Worm (Caenorhabditis elegans) whole organism, young adult: ENCODE measurements around the gene sri-25.

Experiments used
- B0019.2 ChIP-seq: fragments of 200-800 bp; sonication (Bioruptor generic); conservative IDR thresholded peaks from 2 replicates; pipeline ENCODE4 v1.3.6; 2022; ENCODE audit warnings: missing genetic modification reagents, missing genetic modification characterization, missing compliant biosample characterization
- B0261.1 ChIP-seq: sonication (generic microtip); optimal IDR thresholded peaks from 2 replicates; lab custom pipeline; 2016; ENCODE audit warnings: mild to moderate bottlenecking, missing genetic modification characterization, moderate library complexity, missing compliant biosample characterization
- C06A6.2 ChIP-seq: fragments of 200-800 bp; sonication (Bioruptor generic); conservative IDR thresholded peaks from 2 replicates; pipeline ENCODE4 v1.3.6; 2022; ENCODE audit warnings: missing genetic modification characterization, missing compliant biosample characterization
- C17E4.6 ChIP-seq: fragments of 200-800 bp; sonication (Bioruptor generic); IDR thresholded peaks from 2 replicates; pipeline ENCODE4 v1.3.6; 2022; ENCODE audit warnings: missing genetic modification reagents, missing genetic modification characterization, missing compliant biosample characterization
- F10E7.11 ChIP-seq: sonication (generic microtip); optimal IDR thresholded peaks from 2 replicates; lab custom pipeline; 2017; ENCODE audit warnings: mild to moderate bottlenecking, missing genetic modification characterization, moderate library complexity, missing compliant biosample characterization
- F37B4.10 ChIP-seq: fragments of 200-800 bp; sonication (Bioruptor generic); IDR thresholded peaks from 2 replicates; pipeline ENCODE4 v1.3.6; 2022; ENCODE audit warnings: missing genetic modification characterization, missing compliant biosample characterization
- K11D2.4 ChIP-seq: fragments of 200-800 bp; sonication (Bioruptor generic); IDR thresholded peaks from 2 replicates; pipeline ENCODE4 v1.3.6; 2022; ENCODE audit warnings: missing genetic modification reagents, missing genetic modification characterization, missing compliant biosample characterization
- Y53F4B.3 ChIP-seq: fragments of 200-800 bp; sonication (Bioruptor generic); IDR thresholded peaks from 2 replicates; pipeline ENCODE4 v1.3.6; 2022; ENCODE audit warnings: missing genetic modification reagents, missing genetic modification characterization, missing compliant biosample characterization
- Y67H2A.10 ChIP-seq: fragments of 200-800 bp; sonication (Bioruptor generic); conservative IDR thresholded peaks from 2 replicates; pipeline ENCODE4 v1.3.6; 2022; ENCODE audit warnings: missing genetic modification reagents, missing genetic modification characterization, missing compliant biosample characterization
- Y79H2A.3 ChIP-seq: fragments of 200-800 bp; sonication (Bioruptor generic); conservative IDR thresholded peaks from 2 replicates; pipeline ENCODE4 v1.3.6; 2022; ENCODE audit warnings: missing genetic modification reagents, missing genetic modification characterization, missing compliant biosample characterization
- ZK185.1 ChIP-seq: sonication (generic microtip); optimal IDR thresholded peaks from 2 replicates; lab custom pipeline; 2016; ENCODE audit warnings: mild to moderate bottlenecking, missing genetic modification characterization, missing compliant biosample characterization; ENCODE audit not compliant: poor library complexity, severe bottlenecking
- ama-1 ChIP-seq, 3 experiments: fragments of 150-350 bp in 1 of 3; sonication (generic microtip) in 2 of 3; optimal IDR thresholded peaks; 2 replicates each; lab custom pipeline; 2014 to 2018; ENCODE audit warnings: missing biosample characterization in 2 of 3, missing genetic modification characterization in 2 of 3, missing genetic modification reagents in 2 of 3
- aptf-3 ChIP-seq: fragments of 200-800 bp; sonication (Bioruptor generic); IDR thresholded peaks from 2 replicates; pipeline ENCODE4 v1.3.6; 2022; ENCODE audit warnings: missing genetic modification characterization, missing compliant biosample characterization
- atf-7 ChIP-seq: sonication (generic microtip); optimal IDR thresholded peaks from 2 replicates; lab custom pipeline; 2017; ENCODE audit warnings: mild to moderate bottlenecking, missing genetic modification characterization, missing compliant biosample characterization
- attf-3 ChIP-seq: fragments of 200-800 bp; sonication (Bioruptor generic); conservative IDR thresholded peaks from 2 replicates; pipeline ENCODE4 v1.3.6; 2022; ENCODE audit warnings: missing genetic modification reagents, missing genetic modification characterization, missing compliant biosample characterization
- bed-1 ChIP-seq: fragments of 200-800 bp; sonication (Bioruptor generic); IDR thresholded peaks from 2 replicates; pipeline ENCODE4 v1.3.6; 2022; ENCODE audit warnings: missing genetic modification reagents, missing genetic modification characterization, missing compliant biosample characterization
- cebp-1 ChIP-seq, 2 experiments: fragments of 200-800 bp in 1 of 2; sonication (Bioruptor generic) in 1 of 2; sonication (generic microtip) in 1 of 2; IDR thresholded peaks in 1 of 2; optimal IDR thresholded peaks in 1 of 2; 2 replicates each; pipeline versions ENCODE4 v1.3.6 to Lab custom; 2017 to 2022; ENCODE audit warnings: missing compliant biosample characterization in 2 of 2, missing genetic modification characterization in 2 of 2, mild to moderate bottlenecking in 1 of 2, missing genetic modification reagents in 1 of 2, moderate library complexity in 1 of 2
- cebp-2 ChIP-seq: fragments of 200-800 bp; sonication (Bioruptor generic); IDR thresholded peaks from 2 replicates; pipeline ENCODE4 v1.3.6; 2022; ENCODE audit warnings: missing genetic modification characterization, missing compliant biosample characterization
- ceh-27 ChIP-seq: fragments of 200-800 bp; sonication (Bioruptor generic); optimal IDR thresholded peaks from 2 replicates; lab custom pipeline; 2018; ENCODE audit warnings: mild to moderate bottlenecking, missing genetic modification characterization, moderate library complexity, missing compliant biosample characterization
- die-1 ChIP-seq: sonication (generic microtip); optimal IDR thresholded peaks from 2 replicates; lab custom pipeline; 2016; ENCODE audit warnings: missing genotype, mild to moderate bottlenecking, missing genetic modification characterization, missing compliant biosample characterization
- dox-1 ChIP-seq: fragments of 200-800 bp; sonication (Bioruptor generic); IDR thresholded peaks from 2 replicates; pipeline ENCODE4 v1.3.6; 2022; ENCODE audit warnings: missing genetic modification reagents, missing genetic modification characterization, missing compliant biosample characterization
- dpff-1 ChIP-seq: sonication (generic microtip); optimal IDR thresholded peaks from 2 replicates; lab custom pipeline; 2017; ENCODE audit warnings: mild to moderate bottlenecking, missing genetic modification characterization, missing compliant biosample characterization
- dpl-1 ChIP-seq: fragments of 150-350 bp; optimal IDR thresholded peaks from 2 replicates; lab custom pipeline; 2014; ENCODE audit warnings: missing biosample characterization, missing genetic modification reagents, missing genetic modification characterization
- egl-18 ChIP-seq: fragments of 200-800 bp; sonication (Bioruptor generic); IDR thresholded peaks from 2 replicates; pipeline ENCODE4 v1.3.6; 2022; ENCODE audit warnings: missing genetic modification reagents, missing genetic modification characterization, missing compliant biosample characterization
- ekl-4 ChIP-seq: fragments of 200-800 bp; sonication (Bioruptor generic); IDR thresholded peaks from 2 replicates; pipeline ENCODE4 v1.3.6; 2022; ENCODE audit warnings: missing genetic modification reagents, missing genetic modification characterization, missing compliant biosample characterization
- fkh-3 ChIP-seq: sonication (generic microtip); optimal IDR thresholded peaks from 2 replicates; lab custom pipeline; 2016; ENCODE audit warnings: mild to moderate bottlenecking, missing genetic modification characterization, missing compliant biosample characterization
- gei-17 ChIP-seq: fragments of 200-800 bp; sonication (Bioruptor generic); optimal IDR thresholded peaks from 2 replicates; lab custom pipeline; 2018; ENCODE audit warnings: mild to moderate bottlenecking, missing genetic modification characterization, missing compliant biosample characterization
- lin-40 ChIP-seq: sonication (generic microtip); optimal IDR thresholded peaks from 2 replicates; lab custom pipeline; 2016; ENCODE audit warnings: missing genetic modification characterization, mild to moderate bottlenecking, missing compliant biosample characterization, missing genotype, missing genetic modification reagents
- lin-54 ChIP-seq: fragments of 200-800 bp; sonication (Bioruptor generic); optimal IDR thresholded peaks from 2 replicates; lab custom pipeline; 2018; ENCODE audit warnings: mild to moderate bottlenecking, missing genetic modification characterization, missing compliant biosample characterization
- madf-10 ChIP-seq: sonication (generic microtip); optimal IDR thresholded peaks from 2 replicates; lab custom pipeline; 2016; ENCODE audit warnings: mild to moderate bottlenecking, missing genetic modification characterization, missing compliant biosample characterization
- madf-8 ChIP-seq: fragments of 200-800 bp; sonication (Bioruptor generic); conservative IDR thresholded peaks from 2 replicates; pipeline ENCODE4 v1.3.6; 2022; ENCODE audit warnings: missing genetic modification reagents, missing genetic modification characterization, missing compliant biosample characterization
- mxl-1 ChIP-seq: sonication (generic microtip); optimal IDR thresholded peaks from 2 replicates; lab custom pipeline; 2016; ENCODE audit warnings: missing genetic modification characterization, missing compliant biosample characterization
- nfya-1 ChIP-seq: sonication (generic microtip); optimal IDR thresholded peaks from 2 replicates; lab custom pipeline; 2017; ENCODE audit warnings: antibody characterized with exemption, missing compliant biosample characterization, missing genetic modification characterization, borderline replicate concordance; ENCODE audit not compliant: insufficient read depth
- nfya-2 ChIP-seq: fragments of 200-800 bp; sonication (Bioruptor generic); IDR thresholded peaks from 2 replicates; pipeline ENCODE4 v1.3.6; 2022; ENCODE audit warnings: missing genetic modification reagents, missing genetic modification characterization, missing compliant biosample characterization
- rpc-1 ChIP-seq, 2 experiments: fragments of 150-350 bp in 1 of 2; sonication (generic microtip) in 1 of 2; optimal IDR thresholded peaks; 2 replicates each; lab custom pipeline; 2014 to 2018; ENCODE audit warnings: missing biosample characterization in 1 of 2, missing genetic modification characterization in 1 of 2, missing genetic modification reagents in 1 of 2, missing genotype in 1 of 2
- snpc-3.4 ChIP-seq: sonication (generic microtip); optimal IDR thresholded peaks from 2 replicates; lab custom pipeline; 2017; ENCODE audit warnings: missing genetic modification characterization, mild to moderate bottlenecking, missing compliant biosample characterization, antibody characterized with exemption, moderate library complexity, missing genotype, missing genetic modification reagents
- snpc-4 ChIP-seq, 5 experiments: fragments of 150-350 bp in 1 of 5; sonication (generic microtip) in 4 of 5; optimal IDR thresholded peaks; 2 replicates each; lab custom pipeline; 2014 to 2018; ENCODE audit warnings: missing genetic modification characterization in 5 of 5, missing biosample characterization in 3 of 5, antibody characterized with exemption in 2 of 5, mild to moderate bottlenecking in 2 of 5, missing compliant biosample characterization in 2 of 5, missing genotype in 2 of 5, moderate library complexity in 2 of 5, missing genetic modification reagents in 1 of 5
- somi-1 ChIP-seq: fragments of 200-800 bp; sonication (Bioruptor generic); optimal IDR thresholded peaks from 2 replicates; lab custom pipeline; 2018; ENCODE audit warnings: mild to moderate bottlenecking, missing genetic modification characterization, missing compliant biosample characterization
- tlf-1 ChIP-seq: fragments of 200-800 bp; sonication (Bioruptor generic); optimal IDR thresholded peaks from 2 replicates; lab custom pipeline; 2018; ENCODE audit warnings: mild to moderate bottlenecking, missing genetic modification characterization, missing compliant biosample characterization
- xnd-1 ChIP-seq: sonication (generic microtip); optimal IDR thresholded peaks from 2 replicates; lab custom pipeline; 2016; ENCODE audit warnings: missing genotype, missing genetic modification reagents, missing genetic modification characterization, missing compliant biosample characterization
- zim-3 ChIP-seq: sonication (generic microtip); optimal IDR thresholded peaks from 2 replicates; lab custom pipeline; 2017; ENCODE audit warnings: mild to moderate bottlenecking, missing genetic modification characterization, moderate library complexity, missing compliant biosample characterization

sri-25 gene

ce11 chrV:15216705-15217104 is at the start of gene sri-25:
sri-25 (plus strand) TSS chrV:15217005.
- TF ChIP-seq Y53F4B.3 = no peak
- TF ChIP-seq madf-10 = no peak
- no peak for TF ChIP-seq cebp-1 (GFP tag; IDR thresholded peaks at IDR 0.05; lab: Robert Waterston, UW)
- no peak for TF ChIP-seq cebp-1 (tag; optimal IDR thresholded peaks at IDR 0.05; lab: Kevin White, UChicago)
- TF ChIP-seq K11D2.4 (GFP tag; lab: Robert Waterston, UW) = no peak
- TF ChIP-seq F37B4.10 = no peak
- TF ChIP-seq gei-17 (GFP tag; lab: Kevin White, UChicago) = no peak
- TF ChIP-seq ama-1 (optimal IDR thresholded peaks at IDR 0.05; lab: Kevin White, UChicago) = no peak
- TF ChIP-seq ama-1 (GFP tag; optimal IDR thresholded peaks at IDR 0.05; lab: Kevin White, UChicago) = no peak
- no peak for TF ChIP-seq B0019.2 (GFP tag; lab: Robert Waterston, UW)
- TF ChIP-seq ekl-4 = no peak
- TF ChIP-seq fkh-3 (tag; lab: Kevin White, UChicago) = no peak
- no peak for TF ChIP-seq lin-54 (GFP tag; lab: Kevin White, UChicago)
- no peak for TF ChIP-seq aptf-3 (GFP tag; lab: Robert Waterston, UW)
- TF ChIP-seq C17E4.6 = no peak
- TF ChIP-seq bed-1 (GFP tag; lab: Robert Waterston, UW) = no peak
- TF ChIP-seq Y67H2A.10 (GFP tag; lab: Robert Waterston, UW) = no peak

ce11 chrV:15175459-15175858 is 41.3 kb upstream of the sri-25 start, which contains the start of gene clec-47:
clec-47 (plus strand) TSS chrV:15175759.
- TF ChIP-seq ZK185.1 (tag; lab: Kevin White, UChicago) (no peak), somi-1 (GFP tag; lab: Kevin White, UChicago) (no peak)

ce11 chrV:15179757-15180156 is 37.0 kb upstream of the sri-25 start, which contains the start of gene T09F5.10:
T09F5.10 (plus strand) TSS chrV:15180057.
- TF ChIP-seq Y79H2A.3 (GFP tag; lab: Robert Waterston, UW) (no peak), ceh-27 (GFP tag; lab: Kevin White, UChicago) (no peak), C06A6.2 (no peak), tlf-1 (GFP tag; lab: Kevin White, UChicago) (no peak), ZK185.1 (tag; lab: Kevin White, UChicago) (no peak), F10E7.11 (tag; lab: Kevin White, UChicago) (no peak), mxl-1 (tag; lab: Kevin White, UChicago) (no peak), madf-8 (no peak), B0261.1 (tag; lab: Kevin White, UChicago) (no peak), rpc-1 (optimal IDR thresholded peaks at IDR 0.05; lab: Kevin White, UChicago) (no peak), rpc-1 (tag; optimal IDR thresholded peaks at IDR 0.05; lab: Kevin White, UChicago) (no peak), dox-1 (GFP tag; lab: Robert Waterston, UW) (no peak), lin-40 (tag; lab: Kevin White, UChicago) (no peak), zim-3 (tag; lab: Kevin White, UChicago) (no peak), Y53F4B.3 (no peak), nfya-1 (tag; lab: Kevin White, UChicago) (no peak), attf-3 (GFP tag; lab: Robert Waterston, UW) (no peak), die-1 (tag; lab: Kevin White, UChicago) (no peak)
- TF ChIP-seq, all 124 proteins: peak for 0

DNA sequence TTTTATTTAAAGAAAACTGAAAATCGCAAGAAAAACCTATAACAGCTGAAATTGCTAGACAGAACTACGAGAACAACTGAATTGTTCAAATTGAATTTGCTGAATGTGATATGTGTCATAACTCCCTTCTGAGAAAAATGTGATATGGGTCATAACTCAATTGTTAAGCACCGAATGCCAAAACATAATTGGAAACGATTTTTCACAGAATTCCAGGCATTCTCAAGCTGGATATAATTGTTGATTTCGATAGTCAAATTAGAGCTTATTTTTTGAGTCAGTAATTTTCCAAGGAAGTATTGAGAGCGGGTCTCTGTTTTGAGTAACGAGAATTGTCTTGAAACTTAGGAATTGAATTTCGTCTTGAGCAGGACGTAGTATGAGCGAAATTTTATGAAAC is 34.9 kb upstream of the sri-25 start:
- no peak for TF ChIP-seq dpl-1 (GFP tag; lab: Kevin White, UChicago)
- no peak for TF ChIP-seq egl-18 (GFP tag; lab: Robert Waterston, UW)
- TF ChIP-seq snpc-4 (GFP tag; optimal IDR thresholded peaks at IDR 0.05; lab: Kevin White, UChicago) = no peak
- no peak for TF ChIP-seq snpc-4 (tag; optimal IDR thresholded peaks at IDR 0.05; lab: Kevin White, UChicago)
- TF ChIP-seq dpff-1 (tag; lab: Kevin White, UChicago) = no peak
- TF ChIP-seq F10E7.11 (tag; lab: Kevin White, UChicago) = no peak
- TF ChIP-seq cebp-2 (GFP tag; lab: Robert Waterston, UW) = no peak
- no peak for TF ChIP-seq atf-7
- TF ChIP-seq lin-54 (GFP tag; lab: Kevin White, UChicago) = no peak
- TF ChIP-seq snpc-3.4 (tag; lab: Kevin White, UChicago) = no peak
- TF ChIP-seq ekl-4 = no peak
- TF ChIP-seq nfya-2 (GFP tag; lab: Robert Waterston, UW) = no peak
- no peak for TF ChIP-seq xnd-1 (tag; lab: Kevin White, UChicago)
- no peak for TF ChIP-seq B0261.1 (tag; lab: Kevin White, UChicago)
- TF ChIP-seq, all 124 proteins: peak for 0
